Fruit fly (Drosophila melanogaster): Measurements from ENCODE around the gene KrT95D.

Gene KrT95D

dm6 chr3R:24050690-24051440 is 19.2 kb upstream of the KrT95D start, which contains the start of the genes Atg6 and Pisd:
Atg6 (minus strand) TSS chr3R:24050782.
Pisd (plus strand) TSS chr3R:24050783.
- no peak for TF ChIP-seq usp (GFP tag; optimal IDR thresholded peaks at IDR 0.05)
- TF ChIP-seq EcR (GFP tag; optimal IDR thresholded peaks at IDR 0.05): no peak
- no peak for TF ChIP-seq psq (optimal IDR thresholded peaks at IDR 0.05)
- no peak for TF ChIP-seq Dll (optimal IDR thresholded peaks at IDR 0.05)
- TF ChIP-seq pan (optimal IDR thresholded peaks at IDR 0.05): no peak
- TF ChIP-seq CG8478 (optimal IDR thresholded peaks at IDR 0.05): no peak

- no peak for TF ChIP-seq CG8478 (optimal IDR thresholded peaks at IDR 0.05)
- no peak for TF ChIP-seq EcR (GFP tag; optimal IDR thresholded peaks at IDR 0.05)
- no peak for TF ChIP-seq usp (GFP tag; optimal IDR thresholded peaks at IDR 0.05)
- TF ChIP-seq Dll (optimal IDR thresholded peaks at IDR 0.05): no peak
- TF ChIP-seq psq (optimal IDR thresholded peaks at IDR 0.05): no peak
- no peak for TF ChIP-seq pan (optimal IDR thresholded peaks at IDR 0.05)
These were observed 16.4 kb upstream of the KrT95D start, which contains the start of gene Rox8 for dm6 chr3R:24047998-24048511. Rox8 (minus strand) TSS chr3R:24048265.

- no peak for TF ChIP-seq usp (GFP tag; optimal IDR thresholded peaks at IDR 0.05)
- TF ChIP-seq Dll (optimal IDR thresholded peaks at IDR 0.05): peak; percentile 72
These were observed 15.8 kb upstream of the KrT95D start, which contains the start of gene CG5986 for dm6 chr3R:24047226-24047976. CG5986 (plus strand) TSS chr3R:24047790.

- no peak for TF ChIP-seq EcR (GFP tag; optimal IDR thresholded peaks at IDR 0.05)
- no peak for TF ChIP-seq usp (GFP tag; optimal IDR thresholded peaks at IDR 0.05)
- TF ChIP-seq Dll (optimal IDR thresholded peaks at IDR 0.05): no peak
- TF ChIP-seq psq (optimal IDR thresholded peaks at IDR 0.05): no peak
- no peak for TF ChIP-seq CG8478 (optimal IDR thresholded peaks at IDR 0.05)
- TF ChIP-seq pan (optimal IDR thresholded peaks at IDR 0.05): no peak
These were observed 15.1 kb upstream of the KrT95D start for dm6 chr3R:24046580-24047225.

dm6 chr3R:24038736-24039556 is 7.3 kb upstream of the KrT95D start, which contains the start of gene Miro:
Miro (minus strand) TSS chr3R:24038847.
- TF ChIP-seq pan (optimal IDR thresholded peaks at IDR 0.05) (no peak), CG8478 (optimal IDR thresholded peaks at IDR 0.05) (no peak), psq (optimal IDR thresholded peaks at IDR 0.05) (no peak), EcR (GFP tag; optimal IDR thresholded peaks at IDR 0.05) (no peak), usp (GFP tag; optimal IDR thresholded peaks at IDR 0.05) (no peak), Dll (optimal IDR thresholded peaks at IDR 0.05) (no peak)

- TF ChIP-seq psq (optimal IDR thresholded peaks at IDR 0.05) (no peak), Dll (optimal IDR thresholded peaks at IDR 0.05) (no peak), pan (optimal IDR thresholded peaks at IDR 0.05) (no peak), usp (GFP tag; optimal IDR thresholded peaks at IDR 0.05) (no peak), EcR (GFP tag; optimal IDR thresholded peaks at IDR 0.05) (no peak)
These were observed 6.1 kb upstream of the KrT95D start, which contains the start of gene spas for dm6 chr3R:24037538-24038265. spas (plus strand) TSS chr3R:24038215.

dm6 chr3R:24031019-24031824 is 405 bp downstream of the KrT95D start:
- TF ChIP-seq usp (GFP tag; optimal IDR thresholded peaks at IDR 0.05) (no peak), CG8478 (optimal IDR thresholded peaks at IDR 0.05) (peak; percentile 2)

dm6 chr3R:24027222-24027621 is 4.4 kb downstream of the KrT95D start:
- TF ChIP-seq usp (GFP tag; optimal IDR thresholded peaks at IDR 0.05) (no peak), psq (optimal IDR thresholded peaks at IDR 0.05) (no peak), CG8478 (optimal IDR thresholded peaks at IDR 0.05) (no peak), Dll (optimal IDR thresholded peaks at IDR 0.05) (no peak)

dm6 chr3R:24026503-24026902 is 5.1 kb downstream of the KrT95D start:
- TF ChIP-seq usp (GFP tag; optimal IDR thresholded peaks at IDR 0.05) (no peak), Dll (optimal IDR thresholded peaks at IDR 0.05) (no peak), pan (optimal IDR thresholded peaks at IDR 0.05) (no peak), EcR (GFP tag; optimal IDR thresholded peaks at IDR 0.05) (no peak), psq (optimal IDR thresholded peaks at IDR 0.05) (no peak)

All from whole organism.